Fruit fly (Drosophila melanogaster) S2 (cell line): ENCODE measurements around the gene CG31157.

ENCODE experiments used
- CG8478 ChIP-seq: fragments of >200 bp; optimal IDR thresholded peaks from 2 replicates; lab custom pipeline; 2018
- CTCF ChIP-seq, 2 experiments: fragments of >200 bp; optimal IDR thresholded peaks; 2 replicates each; lab custom pipeline; 2018

dm6 chr3R:13038075-13038474 is 9.5 kb upstream of the CG31157 start, which contains the start of gene CG11668:
- TF ChIP-seq CTCF (optimal IDR thresholded peaks at IDR 0.05; lab: Kevin White, UChicago) (no peak), CG8478 (no peak)
